Worm (Caenorhabditis elegans): ENCODE data around the gene ZK355.3.

DNA sequence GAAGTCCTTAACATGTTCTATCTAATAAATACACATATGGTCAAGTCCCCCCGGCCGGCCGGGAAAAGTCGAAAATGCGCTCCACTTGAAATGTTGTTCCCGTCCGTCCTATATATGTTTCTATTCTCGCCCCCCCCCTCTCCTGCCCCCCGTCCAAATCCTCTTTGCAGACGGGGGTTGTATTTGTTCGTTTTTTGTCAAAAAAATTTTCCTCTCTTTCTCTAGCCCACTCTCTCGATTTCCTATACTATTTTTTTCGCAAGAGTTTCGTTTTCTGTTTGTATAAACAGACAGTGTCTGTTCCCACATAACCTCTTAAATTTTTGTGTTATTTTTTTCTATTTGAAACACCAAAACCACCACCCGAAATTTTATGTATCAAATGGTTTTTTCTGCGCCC is 39.6 kb upstream of the ZK355.3 start:
- TF ChIP-seq ama-1 (optimal IDR thresholded peaks at IDR 0.05) (no peak), tbx-11 (GFP tag; IDR thresholded peaks at IDR 0.05) (no peak), ets-7 (tag; optimal IDR thresholded peaks at IDR 0.05) (no peak), F13C5.2 (tag; optimal IDR thresholded peaks at IDR 0.05) (no peak), sea-1 (GFP tag; conservative IDR thresholded peaks at IDR 0.05) (no peak), B0310.2 (tag; optimal IDR thresholded peaks at IDR 0.05) (no peak)

Measured in whole organism, early embryonic.